Worm (Caenorhabditis elegans) whole organism, early embryonic: ENCODE results near the gene C55A6.6.
"Not testable (repeated sequence)": the region's sequence is repeated elsewhere in the genome, so short reads cannot be mapped to it uniquely, and the experiment has no call there.

Experiments
- B0310.2 ChIP-seq: sonication (generic microtip); optimal IDR thresholded peaks from 2 replicates; lab custom pipeline; 2016; ENCODE audit warnings: mild to moderate bottlenecking, missing genetic modification characterization, missing compliant biosample characterization
- F13C5.2 ChIP-seq: sonication (generic microtip); optimal IDR thresholded peaks from 2 replicates; lab custom pipeline; 2017; ENCODE audit warnings: mild to moderate bottlenecking, missing genetic modification characterization, inconsistent platforms, missing compliant biosample characterization
- aly-1 ChIP-seq: sonication (generic microtip); optimal IDR thresholded peaks from 2 replicates; lab custom pipeline; 2016; ENCODE audit warnings: missing genetic modification characterization, missing compliant biosample characterization
- ama-1 ChIP-seq: fragments of 150-350 bp; optimal IDR thresholded peaks from 2 replicates; lab custom pipeline; 2014
- ceh-13 ChIP-seq: fragments of 200-800 bp; sonication (Bioruptor generic); optimal IDR thresholded peaks from 2 replicates; lab custom pipeline; 2018; ENCODE audit warnings: mild to moderate bottlenecking, missing genetic modification characterization, missing compliant biosample characterization
- ceh-36 ChIP-seq: sonication (generic microtip); optimal IDR thresholded peaks from 2 replicates; lab custom pipeline; 2016; ENCODE audit warnings: missing genetic modification characterization, inconsistent platforms, missing compliant biosample characterization
- ets-7 ChIP-seq: sonication (generic microtip); optimal IDR thresholded peaks from 2 replicates; lab custom pipeline; 2016; ENCODE audit warnings: missing genotype, missing genetic modification characterization, missing compliant biosample characterization
- flt-1 ChIP-seq: fragments of 200-800 bp; sonication (Bioruptor generic); IDR thresholded peaks from 2 replicates; pipeline ENCODE4 v1.3.6; 2022; ENCODE audit warnings: missing genetic modification characterization, missing compliant biosample characterization
- hmbx-1 ChIP-seq: sonication (generic microtip); optimal IDR thresholded peaks from 2 replicates; lab custom pipeline; 2016; ENCODE audit warnings: mild to moderate bottlenecking, missing genetic modification characterization, missing compliant biosample characterization
- hmg-4 ChIP-seq: fragments of 200-800 bp; sonication (Bioruptor generic); optimal IDR thresholded peaks from 2 replicates; lab custom pipeline; 2018; ENCODE audit warnings: mild to moderate bottlenecking, missing genetic modification characterization, missing compliant biosample characterization
- hnd-1 ChIP-seq: sonication (generic microtip); optimal IDR thresholded peaks from 2 replicates; lab custom pipeline; 2016; ENCODE audit warnings: missing genetic modification characterization, missing compliant biosample characterization
- pes-1 ChIP-seq: fragments of 200-800 bp; sonication (Bioruptor generic); IDR thresholded peaks from 2 replicates; pipeline ENCODE4 v1.3.6; 2022; ENCODE audit warnings: missing genetic modification reagents, missing genetic modification characterization, missing compliant biosample characterization
- scrt-1 ChIP-seq: fragments of 200-800 bp; sonication (Bioruptor generic); IDR thresholded peaks from 2 replicates; pipeline ENCODE4 v1.3.6; 2022; ENCODE audit warnings: missing genetic modification characterization, missing compliant biosample characterization
- sea-1 ChIP-seq: fragments of 200-800 bp; sonication (Bioruptor generic); conservative IDR thresholded peaks from 2 replicates; pipeline ENCODE4 v1.3.6; 2022; ENCODE audit warnings: missing genetic modification characterization, missing compliant biosample characterization
- tbx-11 ChIP-seq: fragments of 200-800 bp; sonication (Bioruptor generic); IDR thresholded peaks from 2 replicates; pipeline ENCODE4 v1.3.6; 2022; ENCODE audit warnings: missing genetic modification characterization, missing compliant biosample characterization
- tbx-37 ChIP-seq: fragments of 200-800 bp; sonication (Bioruptor generic); conservative IDR thresholded peaks from 2 replicates; pipeline ENCODE4 v1.3.6; 2022; ENCODE audit warnings: missing genetic modification reagents, missing genetic modification characterization, missing compliant biosample characterization
- tra-4 ChIP-seq: sonication (generic microtip); optimal IDR thresholded peaks from 2 replicates; lab custom pipeline; 2017; ENCODE audit warnings: missing genetic modification characterization, missing compliant biosample characterization

C55A6.6 gene

ce11 chrV:11475638-11476037 is 38.9 kb downstream of the C55A6.6 start, which contains the start of gene T11F9.7:
Gene T11F9.7 (plus strand): TSS chrV:11475938.
- not testable (repeated sequence) for TF ChIP-seq ceh-36 (tag; lab: Kevin White, UChicago); B0310.2; F13C5.2 (tag; lab: Kevin White, UChicago)

- TF ChIP-seq scrt-1, result no peak
- TF ChIP-seq flt-1 (GFP tag; lab: Robert Waterston, UW), result no peak
- TF ChIP-seq tra-4, result no peak
- no peak for TF ChIP-seq ets-7
These were observed 40.1 kb downstream of the C55A6.6 start, which contains the start of gene nas-22 for ce11 chrV:11474399-11474798. Gene nas-22 (plus strand): TSS chrV:11474699.

DNA sequence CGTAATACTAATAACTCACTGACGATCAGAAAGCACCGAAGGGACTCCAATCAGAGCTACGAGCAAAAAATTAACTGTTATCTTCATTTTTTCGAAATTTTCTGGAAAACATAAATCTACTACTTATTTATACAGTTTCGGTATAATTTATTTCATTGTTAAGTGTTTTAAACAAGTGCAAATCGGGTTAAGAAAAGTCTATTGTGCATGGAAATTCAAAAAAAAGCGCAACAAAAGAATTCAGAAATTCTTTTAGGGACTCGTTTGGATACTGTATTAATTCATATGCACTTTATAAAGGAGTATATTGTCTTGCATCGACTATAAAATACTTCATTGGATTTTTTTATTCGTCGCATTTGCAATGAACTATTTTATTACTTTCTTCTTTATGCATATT is 42.3 kb downstream of the C55A6.6 start, which contains the start of the genes nas-20 and nas-21:
nas-20 (minus strand) TSS at position 101 of the 400 bp plus-strand sequence.
nas-21 (plus strand) TSS at position 356 of the 400 bp plus-strand sequence.
- TF ChIP-seq flt-1 (GFP tag; lab: Robert Waterston, UW) (no peak), F13C5.2 (tag; lab: Kevin White, UChicago) (no peak), hmbx-1 (no peak), scrt-1 (no peak), ets-7 (no peak), tbx-37 (GFP tag; lab: Robert Waterston, UW) (no peak), ceh-13 (GFP tag; lab: Kevin White, UChicago) (no peak), B0310.2 (no peak), ceh-36 (tag; lab: Kevin White, UChicago) (no peak), tbx-11 (no peak), hnd-1 (tag; lab: Kevin White, UChicago) (no peak), hmg-4 (no peak), aly-1 (tag; lab: Kevin White, UChicago) (no peak), ama-1 (lab: Kevin White, UChicago) (no peak), sea-1 (GFP tag; lab: Robert Waterston, UW) (no peak), pes-1 (GFP tag; lab: Robert Waterston, UW) (no peak), tra-4 (no peak)

DNA sequence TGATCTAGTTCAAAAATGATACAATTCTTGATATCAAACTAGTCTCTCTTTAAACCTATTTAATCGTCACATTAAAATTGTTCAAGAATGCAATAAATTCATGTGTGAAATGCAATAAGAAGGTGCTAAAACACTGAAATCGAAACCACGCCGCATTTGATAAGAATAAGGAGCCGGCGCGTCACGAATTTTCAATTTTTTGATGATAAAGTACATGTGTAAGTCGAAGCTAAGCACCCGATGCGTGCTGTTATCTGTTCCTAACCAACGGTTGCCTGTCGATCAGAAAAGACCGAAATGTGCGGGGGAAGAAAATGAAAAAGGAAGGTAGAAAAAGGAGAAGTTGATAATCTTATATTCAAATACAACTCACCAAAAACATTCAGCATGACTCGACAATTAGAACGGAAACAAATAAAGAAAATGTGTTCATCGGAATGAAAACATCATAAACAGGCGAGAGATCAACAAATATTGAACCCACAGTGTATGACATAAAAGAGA is 44.3 kb downstream of the C55A6.6 start, which contains the start of gene aat-6:
aat-6 (minus strand) TSS at position 454 of the 504 bp plus-strand sequence.
- TF ChIP-seq hmbx-1 (no peak), hmg-4 (no peak), flt-1 (GFP tag; lab: Robert Waterston, UW) (no peak), tbx-11 (no peak), tbx-37 (GFP tag; lab: Robert Waterston, UW) (no peak), ama-1 (lab: Kevin White, UChicago) (no peak), aly-1 (tag; lab: Kevin White, UChicago) (no peak), scrt-1 (no peak), hnd-1 (tag; lab: Kevin White, UChicago) (no peak), sea-1 (GFP tag; lab: Robert Waterston, UW) (no peak), F13C5.2 (tag; lab: Kevin White, UChicago) (no peak), ceh-13 (GFP tag; lab: Kevin White, UChicago) (no peak), tra-4 (no peak), ceh-36 (tag; lab: Kevin White, UChicago) (no peak), pes-1 (GFP tag; lab: Robert Waterston, UW) (no peak), B0310.2 (no peak), ets-7 (no peak)
